Fruit fly (Drosophila melanogaster): ENCODE data around the gene CG6813.

CG6813 gene

dm6 chr3R:11626571-11626970, at the start of gene CG6813, which contains the start of gene CG18764 (continued):
- TF ChIP-seq gsb (GFP tag; IDR thresholded peaks at IDR 0.05) (no peak), CG9437 (GFP tag; optimal IDR thresholded peaks at IDR 0.05) (peak; percentile 97), sna (GFP tag; IDR thresholded peaks at IDR 0.05; ENCODE audit: partially characterized antibody) (peak; percentile 61; the same call in 1 of the 2 replicates), Doc3 (GFP tag; IDR thresholded peaks at IDR 0.05; ENCODE audit: partially characterized antibody) (peak; percentile 26; the same call in 1 of the 3 replicates), CG4424 (GFP tag; optimal IDR thresholded peaks at IDR 0.05) (no peak), CG12942 (GFP tag; optimal IDR thresholded peaks at IDR 0.05) (no peak), CG1603 (tag; optimal IDR thresholded peaks at IDR 0.05) (peak; percentile 34), mirr (GFP tag; optimal IDR thresholded peaks at IDR 0.05) (no peak), crc (GFP tag; optimal IDR thresholded peaks at IDR 0.05) (no peak), prd (optimal IDR thresholded peaks at IDR 0.05) (no peak), prd (GFP tag; IDR thresholded peaks at IDR 0.05) (no peak), Dref (GFP tag; IDR thresholded peaks at IDR 0.05) (peak; percentile 49), CG13287 (GFP tag; IDR thresholded peaks at IDR 0.05; ENCODE audit: partially characterized antibody) (peak; percentile 49), chn (GFP tag; optimal IDR thresholded peaks at IDR 0.05) (no peak), bigmax (GFP tag; optimal IDR thresholded peaks at IDR 0.05) (no peak), CG3995 (GFP tag; optimal IDR thresholded peaks at IDR 0.05) (peak; percentile 67), Blimp-1 (GFP tag; optimal IDR thresholded peaks at IDR 0.05) (no peak), CG9797 (GFP tag; optimal IDR thresholded peaks at IDR 0.05) (peak; percentile 10), btn (GFP tag; optimal IDR thresholded peaks at IDR 0.05) (no peak), CG14014 (GFP tag; IDR thresholded peaks at IDR 0.05) (no peak), CG2678 (tag; optimal IDR thresholded peaks at IDR 0.05) (no peak), Elba2 (GFP tag; optimal IDR thresholded peaks at IDR 0.05) (no peak), hbn (GFP tag; IDR thresholded peaks at IDR 0.05; ENCODE audit: partially characterized antibody) (peak; percentile 28; the same call in 1 of the 2 replicates), CG4820 (GFP tag; optimal IDR thresholded peaks at IDR 0.05) (peak; percentile 34), fd102C (GFP tag; optimal IDR thresholded peaks at IDR 0.05) (no peak), trem (tag; optimal IDR thresholded peaks at IDR 0.05) (peak; percentile 21), CG2120 (GFP tag; optimal IDR thresholded peaks at IDR 0.05) (peak; percentile 30), CG32532 (GFP tag; IDR thresholded peaks at IDR 0.05) (no peak), crp (GFP tag; optimal IDR thresholded peaks at IDR 0.05) (peak; percentile 21 to 82), tgo (GFP tag; IDR thresholded peaks at IDR 0.05) (no peak), ara (GFP tag; IDR thresholded peaks at IDR 0.05) (no peak), CG10462 (GFP tag; optimal IDR thresholded peaks at IDR 0.05) (no peak), ttk (GFP tag; IDR thresholded peaks at IDR 0.05) (no peak), Scr (GFP tag; IDR thresholded peaks at IDR 0.05; ENCODE audit: partially characterized antibody) (peak; percentile 56), sisA (GFP tag; IDR thresholded peaks at IDR 0.05) (no peak), CG32772 (GFP tag; IDR thresholded peaks at IDR 0.05) (no peak), chm (GFP tag; IDR thresholded peaks at IDR 0.05) (no peak), CG7928 (GFP tag; optimal IDR thresholded peaks at IDR 0.05) (no peak), pzg (GFP tag; optimal IDR thresholded peaks at IDR 0.05) (peak; percentile 38), CG8944 (GFP tag; optimal IDR thresholded peaks at IDR 0.05) (no peak), HLH4C (GFP tag; IDR thresholded peaks at IDR 0.05; ENCODE audit: partially characterized antibody) (peak; percentile 41; the same call in 1 of the 3 replicates), CG3407 (GFP tag; optimal IDR thresholded peaks at IDR 0.05) (no peak), CrebB (tag; optimal IDR thresholded peaks at IDR 0.05) (no peak), CG34422 (GFP tag; IDR thresholded peaks at IDR 0.05) (no peak), GATAe (GFP tag; conservative IDR thresholded peaks at IDR 0.05) (no peak), CG15696 (tag; optimal IDR thresholded peaks at IDR 0.05) (no peak), Hr78 (GFP tag; optimal IDR thresholded peaks at IDR 0.05) (no peak), CG3847 (GFP tag; IDR thresholded peaks at IDR 0.05) (no peak), PHDP (tag; optimal IDR thresholded peaks at IDR 0.05) (no peak), CG7745 (tag; optimal IDR thresholded peaks at IDR 0.05) (no peak), CTCF (GFP tag; optimal IDR thresholded peaks at IDR 0.05) (no peak)

Measured in whole organism, embryonic.